Fruit fly (Drosophila melanogaster): ENCODE data around the gene CG9588.

DNA sequence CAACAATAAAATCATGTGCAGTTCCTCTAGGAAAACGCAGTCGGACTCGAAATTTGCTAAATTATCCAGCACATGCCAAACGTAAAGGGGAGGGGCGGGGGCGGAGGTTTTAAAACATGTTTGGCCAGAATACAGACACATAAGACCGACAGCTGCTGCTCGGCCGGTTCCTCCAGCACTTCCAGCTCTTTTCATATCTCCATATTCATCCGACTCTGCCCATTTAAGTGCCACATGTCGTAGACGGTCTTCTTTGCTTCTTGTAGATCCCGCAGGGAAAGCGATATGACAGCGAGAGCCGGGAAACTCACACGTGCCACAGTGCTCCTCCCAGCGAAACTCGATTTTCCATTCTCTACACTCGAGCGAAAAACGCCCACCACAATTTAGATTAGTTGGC is 42.6 kb upstream of the CG9588 start:
- TF ChIP-seq Xbp1 (GFP tag; optimal IDR thresholded peaks at IDR 0.05) (no peak), lilli (GFP tag; optimal IDR thresholded peaks at IDR 0.05) (no peak), ap (GFP tag; IDR thresholded peaks at IDR 0.05) (no peak), esg (GFP tag; conservative IDR thresholded peaks at IDR 0.05) (no peak), fru (optimal IDR thresholded peaks at IDR 0.05) (no peak), Ets97D (GFP tag; optimal IDR thresholded peaks at IDR 0.05) (no peak), slou (GFP tag; optimal IDR thresholded peaks at IDR 0.05) (no peak), corto (GFP tag; optimal IDR thresholded peaks at IDR 0.05) (no peak), C15 (GFP tag; IDR thresholded peaks at IDR 0.05) (no peak)
